Fruit fly (Drosophila melanogaster) whole organism, adult: ENCODE results near the gene CG5715.
A peak's percentile ranks its signal among the peaks of the same experiment; 100 is the strongest.

Experiments used
- CG11617 ChIP-seq: fragments of 200-800 bp; sonication (Bioruptor generic); optimal IDR thresholded peaks from 2 replicates; lab custom pipeline; 2017; ENCODE audit warnings: mild to moderate bottlenecking, missing biosample characterization, missing genetic modification reagents, missing genetic modification characterization
- CG12768 ChIP-seq: fragments of 200-800 bp; sonication (Bioruptor generic); optimal IDR thresholded peaks from 2 replicates; lab custom pipeline; 2017; ENCODE audit warnings: missing biosample characterization, missing genetic modification characterization, mild to moderate bottlenecking, moderate library complexity, missing genetic modification reagents
- CG14711 ChIP-seq: fragments of 200-800 bp; sonication (Bioruptor generic); optimal IDR thresholded peaks from 2 replicates; lab custom pipeline; 2018; ENCODE audit warnings: missing biosample characterization, mild to moderate bottlenecking, missing genetic modification characterization, moderate library complexity
- CG1620 ChIP-seq: fragments of 200-800 bp; sonication (Bioruptor generic); optimal IDR thresholded peaks from 2 replicates; lab custom pipeline; 2016; ENCODE audit warnings: missing biosample characterization, missing genetic modification characterization
- CG33017 ChIP-seq: fragments of 200-800 bp; sonication (Bioruptor generic); optimal IDR thresholded peaks from 2 replicates; lab custom pipeline; 2018; ENCODE audit warnings: missing biosample characterization, mild to moderate bottlenecking, missing genetic modification characterization, moderate library complexity
- CG5204 ChIP-seq: fragments of 200-800 bp; sonication (Bioruptor generic); optimal IDR thresholded peaks from 2 replicates; lab custom pipeline; 2016; ENCODE audit warnings: missing biosample characterization, missing genetic modification characterization
- CG7045 ChIP-seq: fragments of 200-800 bp; sonication (Bioruptor generic); optimal IDR thresholded peaks from 2 replicates; lab custom pipeline; 2017; ENCODE audit warnings: missing biosample characterization, mild to moderate bottlenecking, missing genetic modification characterization
- CG7101 ChIP-seq: fragments of 200-800 bp; sonication (Bioruptor generic); optimal IDR thresholded peaks from 2 replicates; lab custom pipeline; 2018; ENCODE audit warnings: missing biosample characterization, mild to moderate bottlenecking, missing genetic modification characterization, moderate library complexity
- Clk ChIP-seq: fragments of 200-800 bp; sonication (Bioruptor generic); optimal IDR thresholded peaks from 2 replicates; lab custom pipeline; 2017; ENCODE audit warnings: missing biosample characterization, missing genetic modification characterization
- Crg-1 ChIP-seq: fragments of 200-800 bp; sonication (Bioruptor generic); optimal IDR thresholded peaks from 2 replicates; lab custom pipeline; 2016; ENCODE audit warnings: missing biosample characterization, missing genetic modification characterization
- Hr96 ChIP-seq: fragments of 200-800 bp; sonication (Bioruptor generic); optimal IDR thresholded peaks from 2 replicates; lab custom pipeline; 2016; ENCODE audit warnings: missing biosample characterization, missing genetic modification characterization
- Mnt ChIP-seq: fragments of 200-800 bp; sonication (Bioruptor generic); optimal IDR thresholded peaks from 2 replicates; lab custom pipeline; 2016; ENCODE audit warnings: missing biosample characterization, mild to moderate bottlenecking, missing genetic modification characterization
- bab1 ChIP-seq: fragments of 200-800 bp; sonication (Bioruptor generic); optimal IDR thresholded peaks from 3 replicates; lab custom pipeline; 2019; ENCODE audit warnings: missing biosample characterization, mild to moderate bottlenecking, missing genetic modification characterization, moderate library complexity
- cic ChIP-seq: fragments of 200-800 bp; sonication (Bioruptor generic); optimal IDR thresholded peaks from 2 replicates; lab custom pipeline; 2017; ENCODE audit warnings: missing biosample characterization, mild to moderate bottlenecking, missing genetic modification characterization, moderate library complexity
- cnc ChIP-seq, 2 experiments: fragments of >200 bp; optimal IDR thresholded peaks; 2 replicates each; lab custom pipeline; 2017
- kay ChIP-seq: fragments of 200-800 bp; sonication (Bioruptor generic); peaks from one replicate; lab custom pipeline; 2016; ENCODE audit warnings: missing biosample characterization, missing genetic modification characterization, borderline replicate concordance
- ovo ChIP-seq: fragments of 200-800 bp; sonication (Bioruptor generic); optimal IDR thresholded peaks from 2 replicates; lab custom pipeline; 2016; ENCODE audit warnings: missing biosample characterization, missing genetic modification characterization
- pad ChIP-seq: fragments of 200-800 bp; sonication (Bioruptor generic); optimal IDR thresholded peaks from 3 replicates; lab custom pipeline; 2017; ENCODE audit warnings: missing biosample characterization, missing genetic modification characterization, mild to moderate bottlenecking, moderate library complexity, missing genetic modification reagents
- tj ChIP-seq: fragments of 200-800 bp; sonication (Bioruptor generic); optimal IDR thresholded peaks from 3 replicates; lab custom pipeline; 2017; ENCODE audit warnings: missing biosample characterization, mild to moderate bottlenecking, missing genetic modification characterization, moderate library complexity
- toe ChIP-seq: fragments of 200-800 bp; sonication (Bioruptor generic); optimal IDR thresholded peaks from 2 replicates; lab custom pipeline; 2016; ENCODE audit warnings: missing biosample characterization, missing genetic modification characterization

CG5715 gene

dm6 chr3R:24262923-24263322 lies 31.3 kb downstream of the CG5715 start:
- TF ChIP-seq CG7045 (GFP tag; lab: Kevin White, UChicago) = no peak
- TF ChIP-seq CG7101 (tag; lab: Kevin White, UChicago) = no peak
- no peak for TF ChIP-seq CG1620 (GFP tag; lab: Kevin White, UChicago)
- no peak for TF ChIP-seq ovo
- TF ChIP-seq tj = no peak
- TF ChIP-seq CG5204 (GFP tag; lab: Kevin White, UChicago) = no peak
- TF ChIP-seq Hr96 (GFP tag; lab: Kevin White, UChicago) = no peak
- TF ChIP-seq CG14711 (tag; lab: Kevin White, UChicago) = no peak
- no peak for TF ChIP-seq kay (GFP tag; lab: Kevin White, UChicago)
- TF ChIP-seq Mnt (GFP tag; lab: Kevin White, UChicago) = no peak

DNA sequence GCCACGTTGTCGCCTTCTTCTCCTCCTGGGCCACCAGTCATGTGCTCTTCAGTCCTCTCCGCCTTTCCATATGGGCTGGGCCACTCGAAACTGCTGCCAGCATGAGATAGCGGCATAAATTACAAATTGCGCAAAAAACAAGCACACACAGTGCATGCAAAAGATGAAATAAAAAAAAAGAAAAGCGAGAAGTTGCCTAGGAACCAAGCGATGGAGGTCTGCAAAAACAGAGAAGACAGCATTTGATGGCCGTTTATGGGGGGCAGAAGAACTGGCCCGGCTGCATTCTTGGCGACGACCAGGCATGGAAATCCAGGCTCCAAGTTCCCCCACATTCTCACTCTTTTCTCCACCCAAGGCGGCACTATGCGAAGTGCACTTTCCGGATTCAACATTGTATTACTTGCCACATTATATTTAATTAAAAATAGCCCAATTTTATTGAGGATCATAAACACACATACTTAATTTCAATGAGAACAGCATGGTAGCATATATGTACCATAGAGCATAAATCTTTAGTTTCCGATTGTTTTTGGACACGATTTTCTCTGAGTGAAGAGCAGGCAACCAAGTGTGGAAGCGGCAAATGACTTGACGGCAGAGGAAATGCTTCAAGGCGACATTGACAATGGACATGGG lies 32.7 kb downstream of the CG5715 start:
- TF ChIP-seq tj (no peak), toe (GFP tag; lab: Kevin White, UChicago) (no peak), CG7045 (GFP tag; lab: Kevin White, UChicago) (no peak), CG14711 (tag; lab: Kevin White, UChicago) (no peak), pad (GFP tag; lab: Kevin White, UChicago) (no peak), CG11617 (no peak), cic (no peak)

DNA sequence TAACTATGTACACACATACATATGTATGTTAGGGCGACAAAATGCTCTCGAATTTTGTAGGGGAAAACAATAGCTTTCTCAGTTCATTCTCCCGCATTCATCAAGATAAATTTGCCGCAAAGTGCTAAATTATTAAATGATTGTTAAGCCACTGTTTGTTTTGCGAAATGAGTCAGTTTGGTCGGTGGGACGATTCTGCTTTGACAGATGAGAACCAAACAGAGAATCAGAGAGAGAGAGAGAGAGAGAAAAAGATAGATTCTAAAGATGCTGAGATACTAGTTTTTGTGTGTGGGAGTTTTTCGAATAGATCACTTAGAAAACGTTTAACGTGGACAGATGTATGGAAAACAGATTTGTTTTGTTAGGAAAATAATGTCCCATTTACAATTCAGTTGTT lies 33.8 kb downstream of the CG5715 start:
- TF ChIP-seq kay (GFP tag; lab: Kevin White, UChicago) (peak; percentile 97), tj (no peak), CG1620 (GFP tag; lab: Kevin White, UChicago) (no peak)

DNA sequence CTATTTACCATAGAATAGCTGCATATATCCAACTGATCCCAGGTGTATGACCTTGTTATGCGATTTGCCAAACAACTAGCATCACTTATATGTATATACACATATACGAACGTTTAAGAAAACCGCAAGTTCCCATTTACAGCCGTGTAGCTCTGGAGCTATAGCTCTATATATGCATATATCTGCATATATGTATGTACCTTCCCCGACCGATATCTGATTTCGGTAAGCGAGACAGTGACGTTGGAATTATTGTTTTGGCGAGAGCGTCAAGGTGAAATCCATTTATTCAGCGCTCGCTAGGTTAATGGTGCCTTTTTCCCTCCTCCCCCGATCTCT lies 34.2 kb downstream of the CG5715 start:
- TF ChIP-seq tj (peak; percentile 32), CG11617 (peak; percentile 35), Crg-1 (peak; percentile 4), CG12768 (GFP tag; lab: Kevin White, UChicago) (no peak), pad (GFP tag; lab: Kevin White, UChicago) (peak; percentile 90), CG7045 (GFP tag; lab: Kevin White, UChicago) (no peak), kay (GFP tag; lab: Kevin White, UChicago) (peak; percentile 69)

dm6 chr3R:24259278-24260040 lies 34.7 kb downstream of the CG5715 start:
- TF ChIP-seq CG1620 (GFP tag; lab: Kevin White, UChicago) (peak; percentile 62), CG12768 (GFP tag; lab: Kevin White, UChicago) (peak; percentile 95), Crg-1 (peak; percentile 80), cic (peak; percentile 55), kay (GFP tag; lab: Kevin White, UChicago) (peak; percentile 84), Hr96 (GFP tag; lab: Kevin White, UChicago) (peak; percentile 91), CG11617 (peak; percentile 89), CG14711 (tag; lab: Kevin White, UChicago) (peak; percentile 93), CG7045 (GFP tag; lab: Kevin White, UChicago) (peak; percentile 94), bab1 (peak; percentile 94), CG7101 (tag; lab: Kevin White, UChicago) (peak; percentile 97), tj (peak; percentile 74), cnc (optimal IDR thresholded peaks at IDR 0.05; lab: Kevin White, UChicago) (no peak), toe (GFP tag; lab: Kevin White, UChicago) (peak; percentile 83), CG33017 (tag; lab: Kevin White, UChicago) (peak; percentile 97), ovo (peak; percentile 53), CG5204 (GFP tag; lab: Kevin White, UChicago) (peak; percentile 91), Mnt (GFP tag; lab: Kevin White, UChicago) (peak; percentile 69), pad (GFP tag; lab: Kevin White, UChicago) (no peak), Clk (peak; percentile 94)

DNA sequence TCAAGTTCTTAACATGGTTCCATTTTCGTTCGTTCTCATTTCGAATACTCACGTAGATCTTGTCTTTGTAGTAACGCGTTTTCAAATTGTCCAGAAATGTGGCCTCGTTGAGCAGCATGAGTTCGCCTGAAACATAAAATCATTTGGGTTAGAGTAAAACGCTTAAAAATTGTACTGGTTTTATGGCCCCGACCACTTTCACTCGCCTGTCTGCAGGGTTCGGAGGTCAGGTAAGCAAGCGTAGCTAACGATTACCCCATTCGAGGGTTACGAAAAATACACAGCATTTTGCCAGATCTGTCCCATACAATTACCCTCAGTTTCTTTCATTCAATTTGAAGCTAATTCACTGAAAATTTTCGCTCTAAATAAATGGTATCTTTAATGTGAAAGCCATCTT lies 35.9 kb downstream of the CG5715 start:
- TF ChIP-seq Crg-1 (no peak), CG1620 (GFP tag; lab: Kevin White, UChicago) (no peak), CG33017 (tag; lab: Kevin White, UChicago) (no peak), bab1 (no peak), toe (GFP tag; lab: Kevin White, UChicago) (no peak), Mnt (GFP tag; lab: Kevin White, UChicago) (no peak), CG12768 (GFP tag; lab: Kevin White, UChicago) (no peak), CG14711 (tag; lab: Kevin White, UChicago) (no peak), kay (GFP tag; lab: Kevin White, UChicago) (no peak), CG7045 (GFP tag; lab: Kevin White, UChicago) (no peak), CG5204 (GFP tag; lab: Kevin White, UChicago) (no peak), pad (GFP tag; lab: Kevin White, UChicago) (no peak), CG7101 (tag; lab: Kevin White, UChicago) (no peak), Clk (no peak), Hr96 (GFP tag; lab: Kevin White, UChicago) (no peak), cic (no peak), ovo (no peak)
